Fruit fly (Drosophila melanogaster): Measurements from ENCODE around the gene f.

Gene f

DNA sequence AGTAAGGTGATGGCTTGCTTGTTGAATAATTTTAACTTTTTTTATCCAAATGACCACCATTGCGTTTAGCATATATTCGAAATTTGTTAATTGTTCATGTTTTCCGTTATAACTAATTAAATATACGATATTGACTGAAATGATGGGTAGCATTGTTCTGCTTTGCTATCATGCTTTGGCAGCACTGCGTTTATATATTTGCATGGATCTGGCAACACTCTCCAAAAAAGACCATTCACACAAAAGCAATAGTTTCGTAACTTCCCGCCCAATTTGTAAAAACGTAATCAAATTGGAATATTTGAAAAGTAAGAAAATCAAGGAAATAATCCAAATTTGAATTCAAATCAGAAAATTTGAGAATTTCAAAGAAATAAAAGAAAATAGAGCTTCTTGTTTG is 72.8 kb downstream of the f start:
- TF ChIP-seq da (GFP tag; optimal IDR thresholded peaks at IDR 0.05) (no peak), row (GFP tag; IDR thresholded peaks at IDR 0.05) (peak; percentile 23; the same call in 1 of the 3 replicates), CG1792 (GFP tag; optimal IDR thresholded peaks at IDR 0.05) (no peak), CG2120 (GFP tag; optimal IDR thresholded peaks at IDR 0.05) (no peak), chm (GFP tag; IDR thresholded peaks at IDR 0.05) (no peak), Max (GFP tag; optimal IDR thresholded peaks at IDR 0.05) (no peak), kah (GFP tag; optimal IDR thresholded peaks at IDR 0.05) (no peak), z (GFP tag; IDR thresholded peaks at IDR 0.05) (no peak), HLHmδ (GFP tag; optimal IDR thresholded peaks at IDR 0.05) (no peak), Dref (GFP tag; IDR thresholded peaks at IDR 0.05) (0 out of 2 replicates have a peak, but pooled peaks have one; percentile 23), CG18011 (GFP tag; optimal IDR thresholded peaks at IDR 0.05) (no peak), Hmx (GFP tag; optimal IDR thresholded peaks at IDR 0.05) (no peak), HmgD (GFP tag; optimal IDR thresholded peaks at IDR 0.05) (no peak), CG17829 (tag; optimal IDR thresholded peaks at IDR 0.05) (peak; percentile 39), Dad (GFP tag; optimal IDR thresholded peaks at IDR 0.05) (no peak), CG7745 (tag; optimal IDR thresholded peaks at IDR 0.05) (no peak), Doc3 (GFP tag; IDR thresholded peaks at IDR 0.05; ENCODE audit: partially characterized antibody) (peak; percentile 42; the same call in 1 of the 3 replicates), CG4404 (GFP tag; IDR thresholded peaks at IDR 0.05) (no peak), Hr51 (GFP tag; optimal IDR thresholded peaks at IDR 0.05) (no peak), Side (GFP tag; optimal IDR thresholded peaks at IDR 0.05) (no peak), sisA (GFP tag; IDR thresholded peaks at IDR 0.05) (no peak), CG10267 (tag; optimal IDR thresholded peaks at IDR 0.05) (peak; percentile 39), Trl (optimal IDR thresholded peaks at IDR 0.05) (peak in 1 of 2 experiments; percentile 2), Trl (GFP tag; optimal IDR thresholded peaks at IDR 0.05) (no peak), pan (optimal IDR thresholded peaks at IDR 0.05) (no peak), pan (GFP tag; optimal IDR thresholded peaks at IDR 0.05 in 1 of 2, IDR thresholded peaks at IDR 0.05 in 1 of 2) (no peak), Eip74EF (GFP tag; optimal IDR thresholded peaks at IDR 0.05) (no peak), NFAT (GFP tag; IDR thresholded peaks at IDR 0.05) (no peak), Bgb (GFP tag; IDR thresholded peaks at IDR 0.05; ENCODE audit: partially characterized antibody) (peak; percentile 68), CG1529 (GFP tag; optimal IDR thresholded peaks at IDR 0.05) (no peak), sr (GFP tag; IDR thresholded peaks at IDR 0.05) (no peak), Ptx1 (GFP tag; IDR thresholded peaks at IDR 0.05) (no peak), Sry-δ (GFP tag; optimal IDR thresholded peaks at IDR 0.05) (peak; percentile 44), CG17186 (GFP tag; optimal IDR thresholded peaks at IDR 0.05) (no peak), CG42726 (GFP tag; IDR thresholded peaks at IDR 0.05; ENCODE audit: partially characterized antibody) (peak; percentile 31; the same call in 1 of the 2 replicates), gro (GFP tag; optimal IDR thresholded peaks at IDR 0.05) (no peak), CG9609 (GFP tag; optimal IDR thresholded peaks at IDR 0.05) (no peak), CG16813 (GFP tag; IDR thresholded peaks at IDR 0.05; ENCODE audit: partially characterized antibody) (peak; percentile 52; the same call in 2 of the 3 replicates), pros (GFP tag; optimal IDR thresholded peaks at IDR 0.05) (no peak), CG31441 (GFP tag; IDR thresholded peaks at IDR 0.05) (0 out of 2 replicates have a peak, but pooled peaks have one; percentile 16), cas (GFP tag; IDR thresholded peaks at IDR 0.05) (no peak), Med (GFP tag) (peak; percentile 67), Bdp1 (GFP tag; optimal IDR thresholded peaks at IDR 0.05) (no peak), CG13424 (tag; optimal IDR thresholded peaks at IDR 0.05) (no peak), Doc2 (GFP tag; IDR thresholded peaks at IDR 0.05) (no peak), Nf-YC (tag; optimal IDR thresholded peaks at IDR 0.05) (peak; percentile 6), CG1603 (tag; optimal IDR thresholded peaks at IDR 0.05) (peak; percentile 71), CG13894 (tag; optimal IDR thresholded peaks at IDR 0.05) (peak; percentile 11), hbn (GFP tag; IDR thresholded peaks at IDR 0.05; ENCODE audit: partially characterized antibody) (peak; percentile 76), CG14014 (GFP tag; IDR thresholded peaks at IDR 0.05) (no peak), CG7963 (GFP tag; IDR thresholded peaks at IDR 0.05; ENCODE audit: partially characterized antibody) (peak; percentile 70; the same call in 2 of the 3 replicates)

Data from whole organism, embryonic.